Fruit fly (Drosophila melanogaster) whole organism: Measurements from ENCODE around the gene CG14984.

Experiments used
- CG8478 ChIP-seq: fragments of >200 bp; optimal IDR thresholded peaks from 2 replicates; lab custom pipeline; 2018; ENCODE audit warnings: inconsistent platforms
- psq ChIP-seq: fragments of >200 bp; optimal IDR thresholded peaks from 2 replicates; lab custom pipeline; 2017
- usp ChIP-seq: fragments of >200 bp; optimal IDR thresholded peaks from 2 replicates; lab custom pipeline; 2017; ENCODE audit warnings: missing biosample characterization, missing genetic modification characterization, mixed read lengths

DNA sequence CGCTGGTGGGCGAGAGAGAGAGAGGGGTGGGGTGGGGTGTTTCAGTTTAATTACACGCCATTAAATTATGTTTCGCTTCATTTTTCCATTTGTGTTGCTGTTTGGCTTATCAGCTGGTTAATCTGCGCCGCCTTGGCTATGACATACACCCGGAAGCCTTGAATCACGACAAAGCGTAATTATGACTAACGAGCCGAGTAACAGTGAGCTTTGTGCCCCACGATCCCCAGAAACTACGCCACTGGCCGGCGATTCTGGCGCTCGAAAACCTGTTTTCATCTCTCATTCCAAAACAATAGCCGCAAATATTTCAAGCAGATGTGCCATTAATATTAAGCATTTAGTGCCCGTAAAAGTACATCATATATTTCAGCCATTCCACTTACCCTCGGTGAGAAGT lies 475 bp downstream of the CG14984 start:
- TF ChIP-seq usp (no peak), CG8478 (lab: Kevin White, UChicago) (no peak), psq (lab: Kevin White, UChicago) (no peak)
